Fruit fly (Drosophila melanogaster) whole organism, embryonic: ENCODE data around the gene CG33934.

ENCODE experiments used
- Blimp-1 ChIP-seq: fragments of 200-800 bp; sonication (Bioruptor generic); optimal IDR thresholded peaks from 3 replicates; lab custom pipeline; 2018; ENCODE audit warnings: missing biosample characterization, missing genetic modification characterization, mild to moderate bottlenecking, moderate library complexity, missing genetic modification reagents
- CG1024 ChIP-seq: fragments of 200-800 bp; sonication (Bioruptor generic); IDR thresholded peaks from 2 replicates; pipeline ENCODE4 v1.3.6; 2022; ENCODE audit warnings: missing biosample characterization, missing genetic modification characterization
- CG12219 ChIP-seq: fragments of 200-800 bp; sonication (Bioruptor generic); optimal IDR thresholded peaks from 3 replicates; lab custom pipeline; 2018; ENCODE audit warnings: missing biosample characterization, mild to moderate bottlenecking, missing genetic modification characterization
- CG14014 ChIP-seq: fragments of 200-800 bp; sonication (Bioruptor generic); IDR thresholded peaks from 2 replicates; pipeline ENCODE4 v1.3.6; 2022; ENCODE audit warnings: missing biosample characterization, missing genetic modification characterization
- CG15269 ChIP-seq: fragments of 200-800 bp; sonication (Bioruptor generic); optimal IDR thresholded peaks from 2 replicates; lab custom pipeline; 2018; ENCODE audit warnings: missing biosample characterization, mild to moderate bottlenecking, missing genetic modification characterization, moderate library complexity
- CG1603 ChIP-seq: fragments of 200-800 bp; sonication (Bioruptor generic); optimal IDR thresholded peaks from 2 replicates; lab custom pipeline; 2019; ENCODE audit warnings: missing biosample characterization, mild to moderate bottlenecking, missing genetic modification characterization, moderate library complexity
- CG17359 ChIP-seq: fragments of 200-800 bp; sonication (Bioruptor generic); optimal IDR thresholded peaks from 3 replicates; lab custom pipeline; 2018; ENCODE audit warnings: missing biosample characterization, mild to moderate bottlenecking, missing genetic modification characterization, moderate library complexity
- CG17802 ChIP-seq: fragments of 200-800 bp; sonication (Bioruptor generic); optimal IDR thresholded peaks from 2 replicates; lab custom pipeline; 2018; ENCODE audit warnings: missing biosample characterization, mild to moderate bottlenecking, missing genetic modification characterization, moderate library complexity
- CG2199 ChIP-seq: fragments of 200-800 bp; sonication (Bioruptor generic); IDR thresholded peaks from 3 replicates; pipeline ENCODE4 v1.3.6; 2022; ENCODE audit warnings: missing biosample characterization, missing genetic modification characterization
- CG2202 ChIP-seq: fragments of 200-800 bp; sonication (Bioruptor generic); optimal IDR thresholded peaks from 2 replicates; lab custom pipeline; 2018; ENCODE audit warnings: missing biosample characterization, mild to moderate bottlenecking, missing genetic modification characterization
- CG2712 ChIP-seq: fragments of 200-800 bp; optimal IDR thresholded peaks from 3 replicates; lab custom pipeline; 2019; ENCODE audit warnings: missing biosample characterization, mild to moderate bottlenecking, missing genetic modification characterization, moderate library complexity
- CG30431 ChIP-seq: fragments of 200-800 bp; sonication (Bioruptor generic); optimal IDR thresholded peaks from 2 replicates; lab custom pipeline; 2017; ENCODE audit warnings: missing biosample characterization, missing genetic modification characterization
- CG31365 ChIP-seq: fragments of 200-800 bp; sonication (Bioruptor generic); optimal IDR thresholded peaks from 2 replicates; lab custom pipeline; 2018; ENCODE audit warnings: missing biosample characterization, mild to moderate bottlenecking, missing genetic modification characterization
- CG3407 ChIP-seq: fragments of 200-800 bp; sonication (Bioruptor generic); optimal IDR thresholded peaks from 2 replicates; lab custom pipeline; 2018; ENCODE audit warnings: missing biosample characterization, mild to moderate bottlenecking, missing genetic modification characterization
- CG6689 ChIP-seq: fragments of 200-800 bp; sonication (Bioruptor generic); IDR thresholded peaks from 2 replicates; pipeline ENCODE4 v1.3.6; 2022; ENCODE audit warnings: missing biosample characterization, missing genetic modification characterization
- CG6791 ChIP-seq: fragments of 200-800 bp; sonication (Bioruptor generic); IDR thresholded peaks from 3 replicates; pipeline ENCODE4 v1.3.6; 2022; ENCODE audit warnings: missing biosample characterization, missing genetic modification characterization; ENCODE audit not compliant: partially characterized antibody
- CG6854 ChIP-seq: fragments of 200-800 bp; sonication (Bioruptor generic); optimal IDR thresholded peaks from 3 replicates; lab custom pipeline; 2017; ENCODE audit warnings: missing biosample characterization, mild to moderate bottlenecking, missing genetic modification characterization
- CG7786 ChIP-seq: fragments of 200-800 bp; sonication (Bioruptor generic); optimal IDR thresholded peaks from 2 replicates; lab custom pipeline; 2016; ENCODE audit warnings: missing biosample characterization, missing genetic modification characterization
- CG7839 ChIP-seq: fragments of 200-800 bp; sonication (Bioruptor generic); optimal IDR thresholded peaks from 3 replicates; lab custom pipeline; 2018; ENCODE audit warnings: missing biosample characterization, mild to moderate bottlenecking, missing genetic modification characterization, moderate library complexity
- CG8478 ChIP-seq: fragments of >200 bp; optimal IDR thresholded peaks from 2 replicates; lab custom pipeline; 2018
- CG9215 ChIP-seq: fragments of 200-800 bp; sonication (Bioruptor generic); IDR thresholded peaks from 2 replicates; pipeline ENCODE4 v1.3.6; 2022; ENCODE audit warnings: missing biosample characterization, missing genetic modification characterization
- CG9437 ChIP-seq: fragments of 200-800 bp; sonication (Bioruptor generic); optimal IDR thresholded peaks from 2 replicates; lab custom pipeline; 2018; ENCODE audit warnings: missing biosample characterization, mild to moderate bottlenecking, missing genetic modification characterization
- CkIIα-i1 ChIP-seq: fragments of 200-800 bp; sonication (Bioruptor generic); IDR thresholded peaks from 2 replicates; pipeline ENCODE4 v1.3.6; 2022; ENCODE audit warnings: missing biosample characterization, missing genetic modification characterization
- CoRest ChIP-seq: fragments of 200-800 bp; sonication (Bioruptor generic); optimal IDR thresholded peaks from 3 replicates; lab custom pipeline; 2018; ENCODE audit warnings: missing biosample characterization, mild to moderate bottlenecking, missing genetic modification characterization, moderate library complexity
- Doc2 ChIP-seq: fragments of 200-800 bp; sonication (Bioruptor generic); IDR thresholded peaks from 2 replicates; pipeline ENCODE4 v1.3.6; 2022; ENCODE audit warnings: missing biosample characterization, missing genetic modification characterization
- Drgx ChIP-seq: fragments of 200-800 bp; sonication (Bioruptor generic); IDR thresholded peaks from 2 replicates; pipeline ENCODE4 v1.3.6; 2022; ENCODE audit warnings: missing biosample characterization, missing genetic modification characterization
- Ets97D ChIP-seq: fragments of 200-800 bp; sonication (Bioruptor generic); optimal IDR thresholded peaks from 3 replicates; lab custom pipeline; 2016; ENCODE audit warnings: missing biosample characterization, missing genetic modification characterization
- HHEX ChIP-seq: fragments of 200-800 bp; sonication (Bioruptor generic); optimal IDR thresholded peaks from 3 replicates; lab custom pipeline; 2017; ENCODE audit warnings: missing biosample characterization, mild to moderate bottlenecking, missing genetic modification characterization, missing genetic modification reagents
- HmgD ChIP-seq: fragments of 200-800 bp; sonication (Bioruptor generic); optimal IDR thresholded peaks from 3 replicates; lab custom pipeline; 2016; ENCODE audit warnings: missing biosample characterization, missing genetic modification characterization
- Lim3 ChIP-seq: fragments of 200-800 bp; sonication (Bioruptor generic); IDR thresholded peaks from 2 replicates; pipeline ENCODE4 v1.3.6; 2022; ENCODE audit warnings: missing biosample characterization, missing genetic modification characterization
- Lpt ChIP-seq: fragments of >200 bp; optimal IDR thresholded peaks from 2 replicates; lab custom pipeline; 2018; ENCODE audit warnings: missing biosample characterization, missing genetic modification characterization
- Ravus ChIP-seq: fragments of 200-800 bp; sonication (Bioruptor generic); IDR thresholded peaks from 2 replicates; pipeline ENCODE4 v1.3.6; 2022; ENCODE audit warnings: missing biosample characterization, missing genetic modification characterization
- Rx ChIP-seq: fragments of 200-800 bp; sonication (Bioruptor generic); IDR thresholded peaks from 2 replicates; pipeline ENCODE4 v1.3.6; 2022; ENCODE audit warnings: missing biosample characterization, missing genetic modification characterization
- Sin3A ChIP-seq: fragments of >200 bp; optimal IDR thresholded peaks from 2 replicates; lab custom pipeline; 2018
- Sox102F ChIP-seq: fragments of 200-800 bp; sonication (Bioruptor generic); optimal IDR thresholded peaks from 2 replicates; lab custom pipeline; 2018; ENCODE audit warnings: missing biosample characterization, mild to moderate bottlenecking, missing genetic modification characterization, moderate library complexity
- abd-A ChIP-seq: fragments of 200-800 bp; sonication (Bioruptor generic); optimal IDR thresholded peaks from 3 replicates; lab custom pipeline; 2019; ENCODE audit warnings: missing biosample characterization, mild to moderate bottlenecking, missing genetic modification characterization, moderate library complexity
- aop ChIP-seq: fragments of 200-800 bp; sonication (Bioruptor generic); IDR thresholded peaks from 2 replicates; pipeline ENCODE4 v1.3.6; 2022; ENCODE audit warnings: missing biosample characterization, missing genetic modification characterization
- ara ChIP-seq: fragments of 200-800 bp; sonication (Bioruptor generic); IDR thresholded peaks from 2 replicates; pipeline ENCODE4 v1.3.6; 2022; ENCODE audit warnings: missing biosample characterization, missing genetic modification characterization
- cato ChIP-seq: fragments of 200-800 bp; sonication (Bioruptor generic); optimal IDR thresholded peaks from 2 replicates; lab custom pipeline; 2016; ENCODE audit warnings: missing biosample characterization, missing genetic modification characterization, borderline replicate concordance
- crp ChIP-seq, 2 experiments: fragments of 200-800 bp; sonication (Bioruptor generic); optimal IDR thresholded peaks; 2 replicates in 1 of 2; 3 replicates in 1 of 2; lab custom pipeline; 2017; ENCODE audit warnings: missing biosample characterization in 2 of 2, missing genetic modification characterization in 2 of 2, mild to moderate bottlenecking in 1 of 2, moderate library complexity in 1 of 2
- da ChIP-seq: fragments of 200-800 bp; sonication (Bioruptor generic); optimal IDR thresholded peaks from 2 replicates; lab custom pipeline; 2016; ENCODE audit warnings: missing biosample characterization, missing genetic modification characterization
- danr ChIP-seq: fragments of 200-800 bp; sonication (Bioruptor generic); IDR thresholded peaks from 2 replicates; pipeline ENCODE4 v1.3.6; 2022; ENCODE audit warnings: missing biosample characterization, missing genetic modification characterization
- exex ChIP-seq: fragments of 200-800 bp; sonication (Bioruptor generic); optimal IDR thresholded peaks from 4 replicates; lab custom pipeline; 2018; ENCODE audit warnings: missing biosample characterization, mild to moderate bottlenecking, missing genetic modification characterization, moderate library complexity
- nau ChIP-seq: fragments of 200-800 bp; sonication (Bioruptor generic); optimal IDR thresholded peaks from 3 replicates; lab custom pipeline; 2017; ENCODE audit warnings: missing biosample characterization, mild to moderate bottlenecking, missing genetic modification characterization, missing genetic modification reagents
- nmo ChIP-seq: fragments of 200-800 bp; sonication (Bioruptor generic); optimal IDR thresholded peaks from 2 replicates; lab custom pipeline; 2018; ENCODE audit warnings: missing biosample characterization, mild to moderate bottlenecking, missing genetic modification characterization, moderate library complexity
- onecut ChIP-seq: fragments of 200-800 bp; sonication (Bioruptor generic); IDR thresholded peaks from 2 replicates; pipeline ENCODE4 v1.3.6; 2022; ENCODE audit warnings: missing biosample characterization, missing genetic modification characterization
- otp ChIP-seq: fragments of 200-800 bp; sonication (Bioruptor generic); IDR thresholded peaks from 3 replicates; pipeline ENCODE4, ENCODE4 v1.3.6; 2022; ENCODE audit warnings: missing biosample characterization, missing genetic modification characterization
- rib ChIP-seq: fragments of 200-800 bp; sonication (Bioruptor generic); IDR thresholded peaks from 2 replicates; pipeline ENCODE4 v1.3.6; 2022; ENCODE audit warnings: missing biosample characterization, missing genetic modification characterization
- sim ChIP-seq: fragments of 200-800 bp; sonication (Bioruptor generic); IDR thresholded peaks from 2 replicates; pipeline ENCODE4 v1.3.6; 2022; ENCODE audit warnings: missing biosample characterization, missing genetic modification characterization
- trh ChIP-seq: fragments of 200-800 bp; sonication (Bioruptor generic); optimal IDR thresholded peaks from 2 replicates; lab custom pipeline; 2016; ENCODE audit warnings: missing biosample characterization, missing genetic modification characterization
- wdn ChIP-seq: fragments of 200-800 bp; sonication (Bioruptor generic); IDR thresholded peaks from 2 replicates; pipeline ENCODE4 v1.3.6; 2022; ENCODE audit warnings: missing biosample characterization, missing genetic modification characterization
- z ChIP-seq: fragments of 200-800 bp; sonication (Bioruptor generic); IDR thresholded peaks from 3 replicates; pipeline ENCODE4 v1.3.6; 2022; ENCODE audit warnings: missing biosample characterization, missing genetic modification characterization

CG33934 gene

dm6 chr3R:19998418-19998817 lies 44.1 kb upstream of the CG33934 start (continued):
- TF ChIP-seq nau (peak; percentile 12), CG2202 (tag; lab: Kevin White, UChicago) (peak; percentile 64), CG17802 (peak; percentile 65), Rx (peak; percentile 66), otp (GFP tag; lab: Robert Waterston, UW) (peak; percentile 86), ara (peak; percentile 84), trh (GFP tag; lab: Kevin White, UChicago) (no peak), Ets97D (no peak), aop (GFP tag; lab: Robert Waterston, UW) (0 out of 2 replicates have a peak, but pooled peaks have one; percentile 32), danr (GFP tag; lab: Robert Waterston, UW) (peak; percentile 38; the same call in 1 of the 2 replicates), Sin3A (lab: Kevin White, UChicago) (no peak), CG6689 (GFP tag; lab: Robert Waterston, UW) (peak; percentile 75), nmo (GFP tag; lab: Kevin White, UChicago) (peak; percentile 74), rib (GFP tag; lab: Robert Waterston, UW) (no peak), CG8478 (no peak), exex (tag; lab: Kevin White, UChicago) (no peak), HHEX (GFP tag; lab: Kevin White, UChicago) (peak; percentile 47), CG2712 (peak; percentile 87), HmgD (no peak), CG6791 (GFP tag; lab: Robert Waterston, UW) (no peak), Sox102F (peak; percentile 88), da (GFP tag; lab: Kevin White, UChicago) (peak; percentile 27), CG1024 (GFP tag; lab: Robert Waterston, UW) (no peak), Ravus (peak; percentile 17; the same call in 1 of the 2 replicates), CoRest (tag; lab: Kevin White, UChicago) (peak; percentile 74), CG7839 (tag; lab: Kevin White, UChicago) (peak; percentile 75), CG31365 (tag; lab: Kevin White, UChicago) (no peak), CG17359 (tag; lab: Kevin White, UChicago) (peak; percentile 85), CG1603 (tag; lab: Kevin White, UChicago) (peak; percentile 85), Lim3 (GFP tag; lab: Robert Waterston, UW) (no peak), CG15269 (tag; lab: Kevin White, UChicago) (peak; percentile 63), CG9437 (GFP tag; lab: Kevin White, UChicago) (peak; percentile 46), CG30431 (peak; percentile 75), CkIIα-i1 (no peak), Drgx (GFP tag; lab: Robert Waterston, UW) (peak; percentile 72), CG3407 (peak; percentile 73), CG7786 (GFP tag; lab: Kevin White, UChicago) (peak; percentile 61), abd-A (no peak), wdn (GFP tag; lab: Robert Waterston, UW) (peak; percentile 10; the same call in 1 of the 2 replicates), CG12219 (GFP tag; lab: Kevin White, UChicago) (peak; percentile 79), CG2199 (GFP tag; lab: Robert Waterston, UW) (peak; percentile 77; the same call in 1 of the 3 replicates), Lpt (GFP tag; lab: Kevin White, UChicago) (no peak), CG14014 (GFP tag; lab: Robert Waterston, UW) (peak; percentile 59), sim (no peak), CG9215 (GFP tag; lab: Robert Waterston, UW) (peak; percentile 39; the same call in 1 of the 2 replicates), Blimp-1 (GFP tag; lab: Kevin White, UChicago) (peak; percentile 86), cato (GFP tag; lab: Kevin White, UChicago) (peak; percentile 62), crp (GFP tag; optimal IDR thresholded peaks at IDR 0.05; lab: Kevin White, UChicago) (no peak), z (GFP tag; lab: Robert Waterston, UW) (no peak), onecut (GFP tag; lab: Robert Waterston, UW) (peak; percentile 71), Doc2 (no peak), CG6854 (no peak)
